Worm (Caenorhabditis elegans): ENCODE results near the gene dpy-18.

The dpy-18 gene

ce11 chrIII:11380555-11380954, 2.8 kb upstream of the dpy-18 start (continued):
- TF ChIP-seq Y116A8C.19 (tag; optimal IDR thresholded peaks at IDR 0.05; ENCODE audit: borderline replicate concordance) (no peak), lin-35 (GFP tag; optimal IDR thresholded peaks at IDR 0.05) (peak in 1 of 2 experiments; percentile 15), mef-2 (tag; optimal IDR thresholded peaks at IDR 0.05) (no peak), elt-3 (tag; optimal IDR thresholded peaks at IDR 0.05) (peak in 2 of 6 experiments; percentile 19 to 28), efl-1 (optimal IDR thresholded peaks at IDR 0.05) (peak; percentile 7 to 29), efl-1 (GFP tag; optimal IDR thresholded peaks at IDR 0.05 in 1 of 2) (no peak), snu-23 (GFP tag; optimal IDR thresholded peaks at IDR 0.05) (peak; percentile 53), nhr-85 (tag) (no peak)

DNA sequence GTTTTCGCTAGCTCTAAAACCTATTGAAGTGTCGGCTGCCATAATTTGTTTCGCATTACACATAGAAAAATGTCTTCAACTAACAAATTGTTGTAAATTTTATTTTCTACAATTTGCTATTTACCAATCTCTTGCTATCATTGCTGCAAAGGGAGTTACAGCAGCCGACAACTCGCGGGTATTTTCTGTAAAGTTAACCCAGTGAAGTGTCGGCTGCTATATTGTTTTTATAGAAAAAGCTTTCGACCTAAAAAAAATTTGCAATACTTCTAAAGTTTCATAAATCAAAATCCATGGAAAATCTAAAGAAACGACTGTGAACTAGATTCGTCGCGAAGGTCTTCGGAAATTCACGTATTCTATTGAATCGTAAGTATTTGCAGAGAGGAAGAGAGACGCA, 1.1 kb upstream of the dpy-18 start:
- TF ChIP-seq blmp-1 (tag; optimal IDR thresholded peaks at IDR 0.05): peak; percentile 27
- no peak for TF ChIP-seq ceh-63 (GFP tag; optimal IDR thresholded peaks at IDR 0.05)

- TF ChIP-seq nhr-20 (tag; optimal IDR thresholded peaks at IDR 0.05): no peak
- TF ChIP-seq xbp-1 (tag; optimal IDR thresholded peaks at IDR 0.05): peak; percentile 82
- TF ChIP-seq egl-27 (tag; optimal IDR thresholded peaks at IDR 0.05): no peak
- TF ChIP-seq nhr-84 (tag; optimal IDR thresholded peaks at IDR 0.05): no peak
- no peak for TF ChIP-seq fos-1 (tag; optimal IDR thresholded peaks at IDR 0.05)
- no peak for TF ChIP-seq unc-98 (GFP tag; IDR thresholded peaks at IDR 0.05)
- TF ChIP-seq rnt-1 (tag; optimal IDR thresholded peaks at IDR 0.05): no peak
- TF ChIP-seq nhr-71 (tag; optimal IDR thresholded peaks at IDR 0.05): no peak
- TF ChIP-seq blmp-1 (tag; optimal IDR thresholded peaks at IDR 0.05): peak; percentile 88
- peak; percentile 17 for TF ChIP-seq lin-14 (GFP tag; optimal IDR thresholded peaks at IDR 0.05)
- TF ChIP-seq snpc-4 (tag; optimal IDR thresholded peaks at IDR 0.05): peak; percentile 74
- no peak for TF ChIP-seq dsc-1 (tag; optimal IDR thresholded peaks at IDR 0.05)
- no peak for TF ChIP-seq ceh-8 (GFP tag; optimal IDR thresholded peaks at IDR 0.05)
- TF ChIP-seq lir-3 (tag; optimal IDR thresholded peaks at IDR 0.05; ENCODE audit: poor library complexity): no peak
- no peak for TF ChIP-seq efl-1 (optimal IDR thresholded peaks at IDR 0.05)
- peak in 1 of 2 experiments; percentile 32 for TF ChIP-seq efl-1 (GFP tag; optimal IDR thresholded peaks at IDR 0.05 in 1 of 2)
- no peak for TF ChIP-seq elt-3 (tag; optimal IDR thresholded peaks at IDR 0.05)
- no peak for TF ChIP-seq ceh-90 (tag; optimal IDR thresholded peaks at IDR 0.05)
- no peak for TF ChIP-seq nhr-12 (tag; optimal IDR thresholded peaks at IDR 0.05)
Observed at ce11 chrIII:11378450-11378849, 670 bp upstream of the dpy-18 start.

DNA sequence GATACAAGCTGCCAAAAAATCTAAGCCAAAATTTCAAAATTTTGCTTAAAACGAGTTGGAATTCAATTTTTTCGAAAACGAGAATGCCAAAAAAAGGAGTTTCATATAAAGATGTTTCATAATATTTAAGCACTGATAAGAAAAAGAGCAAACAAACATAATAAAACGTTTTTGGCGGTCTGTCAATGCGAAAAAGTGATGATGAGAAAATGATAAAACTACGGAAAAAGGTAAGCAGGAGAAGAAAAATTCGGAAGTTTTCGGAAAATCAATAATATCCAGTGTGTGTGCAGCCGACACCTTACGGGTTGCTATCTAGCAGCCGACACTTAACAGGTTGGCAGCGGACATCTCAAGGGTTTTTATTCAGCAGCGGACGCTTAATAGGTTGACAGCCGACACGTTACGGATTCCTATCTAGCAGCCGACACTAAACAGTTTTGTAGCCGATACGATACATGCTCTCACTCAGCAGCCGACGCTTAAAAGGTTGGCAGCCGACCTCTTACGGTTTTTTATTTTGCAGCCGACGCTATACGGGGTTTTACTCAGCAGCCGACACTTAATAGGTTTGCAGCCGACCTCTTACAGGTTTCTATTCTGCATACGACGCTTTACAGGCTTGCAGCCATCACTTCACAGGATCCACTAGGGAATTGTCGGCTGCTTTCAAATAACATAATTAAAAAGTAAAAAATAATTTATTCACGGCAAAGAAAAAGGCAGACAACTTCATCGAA, 5.4 kb downstream of the dpy-18 start:
- TF ChIP-seq lin-13 (GFP tag; optimal IDR thresholded peaks at IDR 0.05): no peak
- TF ChIP-seq zag-1 (tag; optimal IDR thresholded peaks at IDR 0.05): no peak
- no peak for TF ChIP-seq F16B12.6 (tag; optimal IDR thresholded peaks at IDR 0.05)
- TF ChIP-seq snpc-4 (tag; optimal IDR thresholded peaks at IDR 0.05): peak; percentile 89
- TF ChIP-seq egl-27 (tag; optimal IDR thresholded peaks at IDR 0.05): no peak
- no peak for TF ChIP-seq irx-1 (tag; optimal IDR thresholded peaks at IDR 0.05)
- TF ChIP-seq zip-4 (GFP tag; optimal IDR thresholded peaks at IDR 0.05): no peak
- no peak for TF ChIP-seq efl-1 (optimal IDR thresholded peaks at IDR 0.05)
- TF ChIP-seq efl-1 (GFP tag; optimal IDR thresholded peaks at IDR 0.05 in 1 of 2): peak in 1 of 2 experiments; percentile 84
- no peak for TF ChIP-seq elt-2 (tag; optimal IDR thresholded peaks at IDR 0.05)

- TF ChIP-seq dpl-1 (GFP tag; optimal IDR thresholded peaks at IDR 0.05) (no peak), xbp-1 (tag; optimal IDR thresholded peaks at IDR 0.05) (no peak), ces-1 (GFP tag; optimal IDR thresholded peaks at IDR 0.05) (no peak), grh-1 (GFP tag; IDR thresholded peaks at IDR 0.05) (no peak), C04F5.9 (tag; optimal IDR thresholded peaks at IDR 0.05) (no peak), ztf-11 (tag; optimal IDR thresholded peaks at IDR 0.05) (no peak), isw-1 (GFP tag; IDR thresholded peaks at IDR 0.05) (no peak), elt-3 (tag; optimal IDR thresholded peaks at IDR 0.05) (no peak), hlh-4 (tag; optimal IDR thresholded peaks at IDR 0.05) (no peak), nhr-76 (tag; optimal IDR thresholded peaks at IDR 0.05) (no peak), lin-15B (tag; optimal IDR thresholded peaks at IDR 0.05) (no peak), elt-2 (tag; optimal IDR thresholded peaks at IDR 0.05) (no peak), nhr-20 (tag; optimal IDR thresholded peaks at IDR 0.05) (no peak), swsn-7 (tag; optimal IDR thresholded peaks at IDR 0.05) (no peak), rnt-1 (tag; optimal IDR thresholded peaks at IDR 0.05) (no peak), ceh-82 (tag; optimal IDR thresholded peaks at IDR 0.05) (no peak), skn-1 (tag; optimal IDR thresholded peaks at IDR 0.05) (no peak), fkh-4 (tag; optimal IDR thresholded peaks at IDR 0.05; ENCODE audit: borderline replicate concordance) (no peak), nhr-85 (tag) (no peak)
Observed at ce11 chrIII:11371688-11372087, 6.1 kb downstream of the dpy-18 start, which contains the start of gene tba-7. Gene tba-7, minus strand, starts transcription at chrIII:11371788.

Measured in whole organism, L1 larva.